Fruit fly (Drosophila melanogaster): ENCODE results near the gene gcm2.

gcm2 gene

dm6 chr2L:9569588-9570434, 38.6 kb upstream of the gcm2 start (continued):
- TF ChIP-seq D (optimal IDR thresholded peaks at IDR 0.05), result no peak
- peak; percentile 96 for TF ChIP-seq D (GFP tag; optimal IDR thresholded peaks at IDR 0.05)
- no peak for TF ChIP-seq cg (GFP tag; optimal IDR thresholded peaks at IDR 0.05)
- no peak for TF ChIP-seq yki (optimal IDR thresholded peaks at IDR 0.05)
- TF ChIP-seq crol (GFP tag; IDR thresholded peaks at IDR 0.05), result peak; percentile 54
- TF ChIP-seq gcm2 (GFP tag; optimal IDR thresholded peaks at IDR 0.05), result peak; percentile 97
- peak; percentile 98 for TF ChIP-seq CG30403 (GFP tag; optimal IDR thresholded peaks at IDR 0.05)
- TF ChIP-seq Dbx (GFP tag; IDR thresholded peaks at IDR 0.05), result peak; percentile 92
- peak; percentile 97 for TF ChIP-seq Fer1 (GFP tag; optimal IDR thresholded peaks at IDR 0.05)
- no peak for TF ChIP-seq pan (optimal IDR thresholded peaks at IDR 0.05)
- peak in 1 of 2 experiments; percentile 93 for TF ChIP-seq pan (GFP tag; optimal IDR thresholded peaks at IDR 0.05 in 1 of 2, IDR thresholded peaks at IDR 0.05 in 1 of 2)
- TF ChIP-seq CG10274 (GFP tag; optimal IDR thresholded peaks at IDR 0.05), result peak; percentile 92
- TF ChIP-seq stc (GFP tag; IDR thresholded peaks at IDR 0.05), result peak; percentile 90
- TF ChIP-seq ash1 (GFP tag; optimal IDR thresholded peaks at IDR 0.05), result no peak
- TF ChIP-seq eve (GFP tag; optimal IDR thresholded peaks at IDR 0.05), result peak in 1 of 2 experiments; percentile 24
- TF ChIP-seq CG3407 (GFP tag; optimal IDR thresholded peaks at IDR 0.05), result peak; percentile 88
- peak; percentile 84 for TF ChIP-seq danr (GFP tag; IDR thresholded peaks at IDR 0.05)
- TF ChIP-seq MESR4 (GFP tag; optimal IDR thresholded peaks at IDR 0.05), result peak; percentile 18
- peak; percentile 86 for TF ChIP-seq ranshi (GFP tag; IDR thresholded peaks at IDR 0.05)
- peak; percentile 31; the same call in 1 of the 2 replicates for TF ChIP-seq amos (GFP tag; IDR thresholded peaks at IDR 0.05; ENCODE audit: partially characterized antibody)
- TF ChIP-seq Gsc (GFP tag; IDR thresholded peaks at IDR 0.05), result peak; percentile 66
- TF ChIP-seq D19A (tag; optimal IDR thresholded peaks at IDR 0.05), result peak; percentile 94
- peak; percentile 96 for TF ChIP-seq Ssrp (tag; optimal IDR thresholded peaks at IDR 0.05)
- TF ChIP-seq Neu2 (GFP tag; optimal IDR thresholded peaks at IDR 0.05; ENCODE audit: borderline replicate concordance), result no peak
- TF ChIP-seq CG10654 (GFP tag; optimal IDR thresholded peaks at IDR 0.05), result peak; percentile 90
- peak; percentile 90 for TF ChIP-seq slbo (GFP tag; IDR thresholded peaks at IDR 0.05)
- TF ChIP-seq scrt (GFP tag; optimal IDR thresholded peaks at IDR 0.05), result peak; percentile 92
- peak; percentile 82 for TF ChIP-seq CG7786 (GFP tag; optimal IDR thresholded peaks at IDR 0.05)
- peak; percentile 72 for TF ChIP-seq CG10565 (GFP tag; optimal IDR thresholded peaks at IDR 0.05)
- TF ChIP-seq Awh (GFP tag; IDR thresholded peaks at IDR 0.05), result peak; percentile 88
- peak; percentile 93 for TF ChIP-seq Vsx1 (GFP tag; optimal IDR thresholded peaks at IDR 0.05)
- TF ChIP-seq ato (GFP tag; IDR thresholded peaks at IDR 0.05; ENCODE audit: partially characterized antibody), result no peak
- TF ChIP-seq CG13296 (GFP tag; optimal IDR thresholded peaks at IDR 0.05), result peak; percentile 98
- peak; percentile 98 for TF ChIP-seq CG7839 (tag; optimal IDR thresholded peaks at IDR 0.05)
- TF ChIP-seq Six4 (GFP tag; optimal IDR thresholded peaks at IDR 0.05), result peak; percentile 95
- no peak for TF ChIP-seq Opbp (GFP tag; IDR thresholded peaks at IDR 0.05; ENCODE audit: partially characterized antibody)
- TF ChIP-seq E2f2 (GFP tag; IDR thresholded peaks at IDR 0.05), result peak; percentile 76
- peak; percentile 81; the same call in 1 of the 2 replicates for TF ChIP-seq CG5953 (GFP tag; IDR thresholded peaks at IDR 0.05)
- peak; percentile 69 for TF ChIP-seq CG3995 (GFP tag; optimal IDR thresholded peaks at IDR 0.05)
- TF ChIP-seq NfI (GFP tag; optimal IDR thresholded peaks at IDR 0.05), result peak; percentile 96
- peak; percentile 95 for TF ChIP-seq lilli (GFP tag; optimal IDR thresholded peaks at IDR 0.05)
- peak; percentile 78 for TF ChIP-seq peb (GFP tag; IDR thresholded peaks at IDR 0.05)
- peak; percentile 87 for TF ChIP-seq HLH54F (GFP tag; optimal IDR thresholded peaks at IDR 0.05)
- TF ChIP-seq CG11695 (GFP tag; IDR thresholded peaks at IDR 0.05), result peak; percentile 96
- TF ChIP-seq sens (GFP tag), result peak; percentile 96
- TF ChIP-seq CG13624 (GFP tag; optimal IDR thresholded peaks at IDR 0.05), result peak; percentile 89
- TF ChIP-seq CG12744 (GFP tag; optimal IDR thresholded peaks at IDR 0.05), result peak; percentile 80
- TF ChIP-seq abd-A (tag; optimal IDR thresholded peaks at IDR 0.05), result peak; percentile 71
- TF ChIP-seq CG42726 (GFP tag; IDR thresholded peaks at IDR 0.05; ENCODE audit: partially characterized antibody), result no peak
- TF ChIP-seq CG14965 (GFP tag; optimal IDR thresholded peaks at IDR 0.05; ENCODE audit: borderline replicate concordance), result no peak

All from whole organism, embryonic.